Fruit fly (Drosophila melanogaster): ENCODE measurements around the gene CG8087.

Gene CG8087

dm6 chr3R:14558383-14558883 lies 6.2 kb downstream of the CG8087 start (continued):
- peak; percentile 94 for TF ChIP-seq CoRest (tag; optimal IDR thresholded peaks at IDR 0.05)
- TF ChIP-seq abd-A (tag; optimal IDR thresholded peaks at IDR 0.05) = peak; percentile 80
- TF ChIP-seq CG17328 (GFP tag; IDR thresholded peaks at IDR 0.05) = peak; percentile 67
- TF ChIP-seq lov (optimal IDR thresholded peaks at IDR 0.05) = no peak
- peak; percentile 63; the same call in 1 of the 3 replicates for TF ChIP-seq lov (GFP tag; IDR thresholded peaks at IDR 0.05)
- peak; percentile 79 for TF ChIP-seq dm (GFP tag; optimal IDR thresholded peaks at IDR 0.05)
- TF ChIP-seq Deaf1 (tag; optimal IDR thresholded peaks at IDR 0.05) = peak; percentile 73
- no peak for TF ChIP-seq Dp (GFP tag; optimal IDR thresholded peaks at IDR 0.05)
- peak; percentile 82 for TF ChIP-seq CG8359 (GFP tag; optimal IDR thresholded peaks at IDR 0.05; ENCODE audit: borderline replicate concordance)
- peak; percentile 68 for TF ChIP-seq Taf1 (GFP tag; IDR thresholded peaks at IDR 0.05)
- TF ChIP-seq phol (tag; optimal IDR thresholded peaks at IDR 0.05) = peak; percentile 95
- TF ChIP-seq odd (GFP tag; optimal IDR thresholded peaks at IDR 0.05) = peak; percentile 95
- TF ChIP-seq CG9215 (GFP tag; IDR thresholded peaks at IDR 0.05) = peak; percentile 82
- no peak for TF ChIP-seq CG15073 (GFP tag; optimal IDR thresholded peaks at IDR 0.05)
- peak; percentile 30 for TF ChIP-seq Hey (tag; optimal IDR thresholded peaks at IDR 0.05)
- peak; percentile 57; the same call in 1 of the 2 replicates for TF ChIP-seq Dip2 (GFP tag; IDR thresholded peaks at IDR 0.05)
- TF ChIP-seq lmd (GFP tag; IDR thresholded peaks at IDR 0.05) = peak; percentile 89
- TF ChIP-seq CG11085 (GFP tag; IDR thresholded peaks at IDR 0.05) = peak; percentile 56; the same call in 1 of the 2 replicates
- peak in 1 of 2 experiments; percentile 51 for TF ChIP-seq crp (GFP tag; optimal IDR thresholded peaks at IDR 0.05)
- TF ChIP-seq org-1 (GFP tag; optimal IDR thresholded peaks at IDR 0.05) = peak; percentile 93
- TF ChIP-seq CG13123 (GFP tag; optimal IDR thresholded peaks at IDR 0.05) = peak; percentile 57
- TF ChIP-seq Adf1 (GFP tag; IDR thresholded peaks at IDR 0.05) = peak; percentile 59
- no peak for TF ChIP-seq CG7271 (tag; optimal IDR thresholded peaks at IDR 0.05)
- TF ChIP-seq Bgb (GFP tag; IDR thresholded peaks at IDR 0.05; ENCODE audit: partially characterized antibody) = peak; percentile 9; the same call in 1 of the 2 replicates
- peak; percentile 19; the same call in 1 of the 2 replicates for TF ChIP-seq CkIIα-i1 (GFP tag; IDR thresholded peaks at IDR 0.05)
- peak; percentile 42; the same call in 1 of the 2 replicates for TF ChIP-seq CG10959 (GFP tag; IDR thresholded peaks at IDR 0.05)
- peak; percentile 64 for TF ChIP-seq Lim3 (GFP tag; IDR thresholded peaks at IDR 0.05)
- peak; percentile 82 for TF ChIP-seq CG5245 (GFP tag; optimal IDR thresholded peaks at IDR 0.05)
- TF ChIP-seq HLH54F (GFP tag; optimal IDR thresholded peaks at IDR 0.05) = peak; percentile 89
- peak; percentile 91 for TF ChIP-seq CG12104 (GFP tag; optimal IDR thresholded peaks at IDR 0.05)
- TF ChIP-seq crol (GFP tag; IDR thresholded peaks at IDR 0.05) = no peak
- TF ChIP-seq Fer1 (GFP tag; optimal IDR thresholded peaks at IDR 0.05) = peak; percentile 97
- TF ChIP-seq sima (GFP tag; optimal IDR thresholded peaks at IDR 0.05) = peak; percentile 83
- TF ChIP-seq Spps (tag; optimal IDR thresholded peaks at IDR 0.05) = no peak
- TF ChIP-seq gcm2 (GFP tag; optimal IDR thresholded peaks at IDR 0.05) = peak; percentile 72
- TF ChIP-seq exex (tag; optimal IDR thresholded peaks at IDR 0.05) = peak; percentile 75
- TF ChIP-seq CG18011 (GFP tag; optimal IDR thresholded peaks at IDR 0.05) = peak; percentile 79
- TF ChIP-seq Tbp (GFP tag; optimal IDR thresholded peaks at IDR 0.05) = no peak
- no peak for TF ChIP-seq chm (GFP tag; IDR thresholded peaks at IDR 0.05)
- peak; percentile 88 for TF ChIP-seq Ada2b (GFP tag; IDR thresholded peaks at IDR 0.05)
- TF ChIP-seq ci (GFP tag; IDR thresholded peaks at IDR 0.05) = peak; percentile 88
- TF ChIP-seq so (GFP tag; IDR thresholded peaks at IDR 0.05) = peak; percentile 87; the same call in 1 of the 3 replicates
- peak; percentile 91 for TF ChIP-seq CG18262 (tag; optimal IDR thresholded peaks at IDR 0.05)
- TF ChIP-seq CG17361 (GFP tag; IDR thresholded peaks at IDR 0.05) = peak; percentile 95
- TF ChIP-seq run (tag; optimal IDR thresholded peaks at IDR 0.05) = peak; percentile 90
- TF ChIP-seq CG2116 (GFP tag; optimal IDR thresholded peaks at IDR 0.05) = peak; percentile 60
- TF ChIP-seq CG3065 (GFP tag; optimal IDR thresholded peaks at IDR 0.05) = peak; percentile 27
- TF ChIP-seq CG14667 (GFP tag; IDR thresholded peaks at IDR 0.05) = peak; percentile 74
- peak; percentile 95 for TF ChIP-seq Hmr (GFP tag; optimal IDR thresholded peaks at IDR 0.05)
- peak; percentile 78 for TF ChIP-seq CG10366 (GFP tag; IDR thresholded peaks at IDR 0.05)
- peak; percentile 87 for TF ChIP-seq D19B (GFP tag; optimal IDR thresholded peaks at IDR 0.05)

Measured in whole organism, embryonic.